Worm (Caenorhabditis elegans) whole organism, L4 larva: ENCODE data around the gene acdh-10.

Experiments used
- F10B5.3 ChIP-seq: sonication (generic microtip); optimal IDR thresholded peaks from 2 replicates; lab custom pipeline; 2016; ENCODE audit warnings: mild to moderate bottlenecking, missing genetic modification characterization, missing compliant biosample characterization
- F49E8.2 ChIP-seq: sonication (generic microtip); optimal IDR thresholded peaks from 2 replicates; lab custom pipeline; 2016; ENCODE audit warnings: missing compliant biosample characterization, mild to moderate bottlenecking, missing genetic modification characterization, borderline replicate concordance
- R02D3.7 ChIP-seq: fragments of 150-350 bp; sonication (generic microtip); optimal IDR thresholded peaks from 3 replicates; lab custom pipeline; 2014; ENCODE audit warnings: missing biosample characterization, missing genetic modification characterization
- Y48G9A.11 ChIP-seq: fragments of 200-800 bp; sonication (Bioruptor generic); IDR thresholded peaks from 2 replicates; pipeline ENCODE4 v1.3.6; 2022; ENCODE audit warnings: missing genetic modification reagents, missing genetic modification characterization, missing compliant biosample characterization
- Y5F2A.4 ChIP-seq: fragments of 200-800 bp; sonication (Bioruptor generic); optimal IDR thresholded peaks from 2 replicates; lab custom pipeline; 2018; ENCODE audit warnings: mild to moderate bottlenecking, missing genetic modification characterization, missing compliant biosample characterization
- Y75B8A.6 ChIP-seq: fragments of 200-800 bp; sonication (Bioruptor generic); IDR thresholded peaks from 2 replicates; pipeline ENCODE4 v1.3.6; 2022; ENCODE audit warnings: missing genetic modification reagents, missing genetic modification characterization, missing compliant biosample characterization
- ZK546.5 ChIP-seq, 2 experiments: sonication (generic microtip); optimal IDR thresholded peaks; 2 replicates each; lab custom pipeline; 2017; ENCODE audit warnings: missing biosample characterization in 2 of 2, missing genetic modification characterization in 2 of 2
- aha-1 ChIP-seq: fragments of 150-350 bp; peaks from one replicate; lab custom pipeline; 2014; ENCODE audit warnings: missing biosample characterization, missing genetic modification characterization
- aly-2 ChIP-seq: sonication (generic microtip); optimal IDR thresholded peaks from 2 replicates; lab custom pipeline; 2018; ENCODE audit warnings: missing biosample characterization, missing genetic modification characterization
- ama-1 ChIP-seq: fragments of 150-350 bp; optimal IDR thresholded peaks from 2 replicates; lab custom pipeline; 2014; ENCODE audit warnings: inconsistent platforms, mixed read lengths
- arid-1 ChIP-seq: fragments of 200-800 bp; sonication (Bioruptor generic); conservative IDR thresholded peaks from 2 replicates; pipeline ENCODE4 v1.3.6; 2022; ENCODE audit warnings: missing genetic modification reagents, missing genetic modification characterization, missing compliant biosample characterization
- ceh-32 ChIP-seq: sonication (generic microtip); optimal IDR thresholded peaks from 2 replicates; lab custom pipeline; 2016; ENCODE audit warnings: mild to moderate bottlenecking, missing genetic modification characterization, missing compliant biosample characterization; ENCODE audit not compliant: poor library complexity
- ceh-44 ChIP-seq: fragments of 200-800 bp; sonication (Bioruptor generic); IDR thresholded peaks from 2 replicates; pipeline ENCODE4 v1.3.6; 2022; ENCODE audit warnings: missing genetic modification reagents, missing genetic modification characterization, missing compliant biosample characterization
- ceh-62 ChIP-seq: sonication (generic microtip); optimal IDR thresholded peaks from 2 replicates; lab custom pipeline; 2017; ENCODE audit warnings: missing biosample characterization, missing genetic modification characterization
- ctbp-1 ChIP-seq: fragments of 200-800 bp; sonication (Bioruptor generic); IDR thresholded peaks from 2 replicates; pipeline ENCODE4 v1.3.6; 2022; ENCODE audit warnings: missing genetic modification reagents, missing genetic modification characterization, missing compliant biosample characterization
- daf-19 ChIP-seq: fragments of 200-800 bp; sonication (Bioruptor generic); conservative IDR thresholded peaks from 2 replicates; pipeline ENCODE4 v1.3.6; 2022; ENCODE audit warnings: missing genetic modification characterization, missing compliant biosample characterization
- dmd-9 ChIP-seq: fragments of 200-800 bp; sonication (Bioruptor generic); IDR thresholded peaks from 2 replicates; pipeline ENCODE4 v1.3.6; 2022; ENCODE audit warnings: missing genetic modification reagents, missing genetic modification characterization, missing compliant biosample characterization
- egl-27 ChIP-seq: sonication (generic microtip); optimal IDR thresholded peaks from 3 replicates; lab custom pipeline; 2017; ENCODE audit warnings: missing biosample characterization, missing genetic modification reagents, missing genetic modification characterization
- fos-1 ChIP-seq: fragments of 150-350 bp; optimal IDR thresholded peaks from 2 replicates; lab custom pipeline; 2014; ENCODE audit warnings: missing biosample characterization, missing genetic modification characterization
- gei-8 ChIP-seq: fragments of 200-800 bp; sonication (Bioruptor generic); optimal IDR thresholded peaks from 2 replicates; lab custom pipeline; 2018; ENCODE audit warnings: mild to moderate bottlenecking, missing genetic modification characterization, missing compliant biosample characterization
- hlh-11 ChIP-seq: fragments of 200-800 bp; sonication (Bioruptor generic); optimal IDR thresholded peaks from 2 replicates; lab custom pipeline; 2018; ENCODE audit warnings: mild to moderate bottlenecking, missing genetic modification characterization, missing compliant biosample characterization
- hlh-30 ChIP-seq: sonication (generic microtip); optimal IDR thresholded peaks from 2 replicates; lab custom pipeline; 2017; ENCODE audit warnings: antibody characterized with exemption, mild to moderate bottlenecking, missing genetic modification characterization, missing compliant biosample characterization; ENCODE audit not compliant: insufficient read depth
- hmg-1.1 ChIP-seq: fragments of 200-800 bp; sonication (Bioruptor generic); IDR thresholded peaks from 2 replicates; pipeline ENCODE4 v1.3.6; 2022; ENCODE audit warnings: missing genetic modification reagents, missing genetic modification characterization, missing compliant biosample characterization
- lin-1 ChIP-seq: fragments of 200-800 bp; sonication (Bioruptor generic); IDR thresholded peaks from 2 replicates; pipeline ENCODE4 v1.3.6; 2022; ENCODE audit warnings: missing genetic modification reagents, missing genetic modification characterization, missing compliant biosample characterization
- lin-13 ChIP-seq: fragments of 150-350 bp; optimal IDR thresholded peaks from 2 replicates; lab custom pipeline; 2014; ENCODE audit warnings: missing biosample characterization, missing genetic modification reagents, missing genetic modification characterization
- lin-15B ChIP-seq: fragments of 150-350 bp; sonication (generic microtip); optimal IDR thresholded peaks from 3 replicates; lab custom pipeline; 2014; ENCODE audit warnings: missing biosample characterization, missing genetic modification characterization
- lin-38 ChIP-seq: fragments of 200-800 bp; sonication (Bioruptor generic); IDR thresholded peaks from 2 replicates; pipeline ENCODE4 v1.3.6; 2022; ENCODE audit warnings: missing genetic modification reagents, missing genetic modification characterization, missing compliant biosample characterization
- lir-3 ChIP-seq: sonication (generic microtip); optimal IDR thresholded peaks from 2 replicates; lab custom pipeline; 2016; ENCODE audit warnings: mild to moderate bottlenecking, missing genetic modification characterization, missing compliant biosample characterization
- lsy-2 ChIP-seq, 2 experiments: fragments of 150-350 bp in 1 of 2; sonication (generic microtip) in 1 of 2; optimal IDR thresholded peaks; 2 replicates each; lab custom pipeline; 2014 to 2017; ENCODE audit warnings: missing biosample characterization in 2 of 2, missing genetic modification characterization in 2 of 2
- madf-5 ChIP-seq, 2 experiments: fragments of 200-800 bp; sonication (Bioruptor generic); IDR thresholded peaks; 2 replicates each; pipeline ENCODE4 v1.3.6; 2022; ENCODE audit warnings: missing compliant biosample characterization in 2 of 2, missing genetic modification characterization in 2 of 2
- madf-9 ChIP-seq: fragments of 200-800 bp; sonication (Bioruptor generic); conservative IDR thresholded peaks from 2 replicates; pipeline ENCODE4 v1.3.6; 2022; ENCODE audit warnings: missing genetic modification reagents, missing genetic modification characterization, missing compliant biosample characterization
- mdt-29 ChIP-seq: fragments of 200-800 bp; sonication (Bioruptor generic); IDR thresholded peaks from 2 replicates; pipeline ENCODE4 v1.3.6; 2022; ENCODE audit warnings: missing genetic modification reagents, missing genetic modification characterization, missing compliant biosample characterization
- mes-2 ChIP-seq: sonication (generic microtip); optimal IDR thresholded peaks from 2 replicates; lab custom pipeline; 2016; ENCODE audit warnings: missing genotype, mild to moderate bottlenecking, missing genetic modification characterization, missing compliant biosample characterization; ENCODE audit not compliant: poor library complexity, severe bottlenecking
- nhr-102 ChIP-seq: sonication (generic microtip); optimal IDR thresholded peaks from 2 replicates; lab custom pipeline; 2016; ENCODE audit warnings: mild to moderate bottlenecking, missing genetic modification characterization, moderate library complexity, missing compliant biosample characterization
- nhr-25 ChIP-seq: sonication (generic microtip); optimal IDR thresholded peaks from 2 replicates; lab custom pipeline; 2017; ENCODE audit warnings: missing genetic modification characterization, mild to moderate bottlenecking, missing compliant biosample characterization, antibody characterized with exemption, moderate library complexity, borderline replicate concordance; ENCODE audit not compliant: insufficient read depth
- nhr-28 ChIP-seq: fragments of 150-350 bp; optimal IDR thresholded peaks from 2 replicates; lab custom pipeline; 2014; ENCODE audit warnings: missing biosample characterization, missing genetic modification characterization
- nhr-41 ChIP-seq: fragments of 200-800 bp; sonication (Bioruptor generic); IDR thresholded peaks from 2 replicates; pipeline ENCODE4 v1.3.6; 2022; ENCODE audit warnings: missing genetic modification reagents, missing genetic modification characterization, missing compliant biosample characterization
- nhr-42 ChIP-seq: fragments of 200-800 bp; sonication (Bioruptor generic); IDR thresholded peaks from 2 replicates; pipeline ENCODE4 v1.3.6; 2022; ENCODE audit warnings: missing genetic modification characterization, missing compliant biosample characterization
- nhr-48 ChIP-seq: sonication (generic microtip); optimal IDR thresholded peaks from 2 replicates; lab custom pipeline; 2016; ENCODE audit warnings: mild to moderate bottlenecking, missing genetic modification characterization, missing compliant biosample characterization
- nhr-6 ChIP-seq: fragments of 150-350 bp; optimal IDR thresholded peaks from 2 replicates; lab custom pipeline; 2014; ENCODE audit warnings: missing biosample characterization, missing genetic modification characterization
- rbr-2 ChIP-seq: sonication (generic microtip); optimal IDR thresholded peaks from 2 replicates; lab custom pipeline; 2016; ENCODE audit warnings: missing genotype, missing genetic modification characterization, missing compliant biosample characterization
- saeg-2 ChIP-seq: fragments of 200-800 bp; sonication (Bioruptor generic); IDR thresholded peaks from 2 replicates; pipeline ENCODE4 v1.3.6; 2022; ENCODE audit warnings: missing genetic modification reagents, missing genetic modification characterization, missing compliant biosample characterization
- sdz-12 ChIP-seq: fragments of 200-800 bp; sonication (Bioruptor generic); optimal IDR thresholded peaks from 2 replicates; lab custom pipeline; 2018; ENCODE audit warnings: mild to moderate bottlenecking, missing genetic modification characterization, missing compliant biosample characterization
- set-16 ChIP-seq: fragments of 200-800 bp; sonication (Bioruptor generic); IDR thresholded peaks from 2 replicates; pipeline ENCODE4 v1.3.6; 2022; ENCODE audit warnings: missing genetic modification reagents, missing genetic modification characterization, missing compliant biosample characterization
- snpc-4 ChIP-seq: fragments of 150-350 bp; optimal IDR thresholded peaks from 2 replicates; lab custom pipeline; 2014; ENCODE audit warnings: missing biosample characterization, missing genetic modification characterization
- spr-1 ChIP-seq: sonication (generic microtip); optimal IDR thresholded peaks from 2 replicates; lab custom pipeline; 2016; ENCODE audit warnings: mild to moderate bottlenecking, missing genetic modification characterization, missing compliant biosample characterization
- unc-130 ChIP-seq: sonication (generic microtip); optimal IDR thresholded peaks from 2 replicates; lab custom pipeline; 2016; ENCODE audit warnings: missing genetic modification reagents, missing genetic modification characterization, missing compliant biosample characterization
- zag-1 ChIP-seq: fragments of 150-350 bp; optimal IDR thresholded peaks from 2 replicates; lab custom pipeline; 2014; ENCODE audit warnings: missing biosample characterization, missing genetic modification characterization
- zfp-2 ChIP-seq: sonication (generic microtip); optimal IDR thresholded peaks from 2 replicates; lab custom pipeline; 2016; ENCODE audit warnings: mild to moderate bottlenecking, missing genetic modification characterization, missing compliant biosample characterization
- zfp-3 ChIP-seq: fragments of 200-800 bp; sonication (Bioruptor generic); conservative IDR thresholded peaks from 2 replicates; pipeline ENCODE4 v1.3.6; 2022; ENCODE audit warnings: missing genetic modification reagents, missing genetic modification characterization, missing compliant biosample characterization
- zip-11 ChIP-seq: fragments of 200-800 bp; sonication (Bioruptor generic); IDR thresholded peaks from 2 replicates; pipeline ENCODE4 v1.3.6; 2022; ENCODE audit warnings: missing genetic modification characterization, missing compliant biosample characterization
- zip-2 ChIP-seq: fragments of 150-350 bp; optimal IDR thresholded peaks from 2 replicates; lab custom pipeline; 2014; ENCODE audit warnings: missing biosample characterization, missing genetic modification characterization

acdh-10 gene

DNA sequence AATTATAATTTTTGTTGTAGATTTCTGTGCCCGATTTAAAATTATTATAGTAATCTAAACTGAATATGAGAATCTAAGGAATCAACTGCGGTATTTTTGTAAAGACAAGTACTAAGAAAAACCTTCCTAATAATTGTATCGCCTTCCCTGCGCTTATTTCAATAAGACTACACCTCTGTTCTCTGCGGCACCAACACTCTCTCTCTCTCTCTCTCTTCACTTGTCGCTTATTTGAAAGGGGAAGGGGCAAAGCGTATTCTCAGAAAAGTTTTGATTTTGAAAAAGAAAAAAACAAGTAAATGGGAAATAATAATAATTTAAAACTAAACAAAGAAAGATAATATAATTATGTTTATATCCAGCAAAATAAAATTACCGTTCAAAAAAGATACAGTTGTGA is 33.5 kb downstream of the acdh-10 start:
- TF ChIP-seq ZK546.5 (tag; optimal IDR thresholded peaks at IDR 0.05; lab: Kevin White, UChicago), result no peak
- no peak for TF ChIP-seq ctbp-1 (GFP tag; lab: Robert Waterston, UW)
- no peak for TF ChIP-seq spr-1 (tag; lab: Kevin White, UChicago)
- TF ChIP-seq zag-1 (tag; lab: Kevin White, UChicago), result no peak
- TF ChIP-seq daf-19, result no peak
- no peak for TF ChIP-seq lin-38
- peak; percentile 25 for TF ChIP-seq lin-13 (GFP tag; lab: Kevin White, UChicago)
- no peak for TF ChIP-seq fos-1 (tag; lab: Kevin White, UChicago)
- no peak for TF ChIP-seq zip-2
- TF ChIP-seq mdt-29, result no peak
- peak; percentile 87 for TF ChIP-seq hmg-1.1 (GFP tag; lab: Robert Waterston, UW)
- TF ChIP-seq zfp-2 (tag; lab: Kevin White, UChicago), result no peak
- no peak for TF ChIP-seq egl-27 (tag; lab: Kevin White, UChicago)
- TF ChIP-seq lir-3 (tag; lab: Kevin White, UChicago), result no peak
- 0 out of 2 replicates have a peak, but pooled peaks have one; percentile 11 for TF ChIP-seq madf-9 (GFP tag; lab: Robert Waterston, UW)
- no peak for TF ChIP-seq nhr-25
- TF ChIP-seq gei-8 (GFP tag; lab: Kevin White, UChicago), result no peak
- no peak for TF ChIP-seq ama-1 (lab: Kevin White, UChicago)
- peak; percentile 55 for TF ChIP-seq aha-1
- no peak for TF ChIP-seq saeg-2 (GFP tag; lab: Robert Waterston, UW)
- peak; percentile 57 for TF ChIP-seq hlh-11 (tag; lab: Kevin White, UChicago)
- TF ChIP-seq arid-1 (GFP tag; lab: Robert Waterston, UW), result no peak
- peak; percentile 17 for TF ChIP-seq nhr-6
- TF ChIP-seq hlh-30 (tag; lab: Kevin White, UChicago), result peak; percentile 31
- no peak for TF ChIP-seq nhr-48 (tag; lab: Kevin White, UChicago)
- no peak for TF ChIP-seq ceh-44
- peak; percentile 69 for TF ChIP-seq rbr-2
- TF ChIP-seq ceh-32, result no peak
- no peak for TF ChIP-seq zfp-3 (GFP tag; lab: Robert Waterston, UW)
- no peak for TF ChIP-seq sdz-12 (GFP tag; lab: Kevin White, UChicago)
- TF ChIP-seq Y75B8A.6 (GFP tag; lab: Robert Waterston, UW), result no peak
- TF ChIP-seq zip-11 (GFP tag; lab: Robert Waterston, UW), result no peak
- TF ChIP-seq nhr-42 (GFP tag; lab: Robert Waterston, UW), result no peak
- no peak for TF ChIP-seq lin-15B (tag; lab: Kevin White, UChicago)
- TF ChIP-seq nhr-102, result no peak
- no peak for TF ChIP-seq lin-1
- TF ChIP-seq dmd-9 (GFP tag; lab: Robert Waterston, UW), result no peak
- no peak for TF ChIP-seq F49E8.2 (tag; lab: Kevin White, UChicago)
- no peak for TF ChIP-seq snpc-4
- TF ChIP-seq F10B5.3 (tag; lab: Kevin White, UChicago), result peak; percentile 82
- no peak for TF ChIP-seq set-16 (GFP tag; lab: Robert Waterston, UW)
- peak in 1 of 2 experiments; percentile 24 for TF ChIP-seq lsy-2 (tag; optimal IDR thresholded peaks at IDR 0.05; lab: Kevin White, UChicago)
- no peak for TF ChIP-seq Y5F2A.4
- no peak for TF ChIP-seq nhr-41 (GFP tag; lab: Robert Waterston, UW)
- TF ChIP-seq Y48G9A.11 (GFP tag; lab: Robert Waterston, UW), result no peak
- TF ChIP-seq aly-2 (tag; lab: Kevin White, UChicago), result no peak
- TF ChIP-seq ceh-62 (tag; lab: Kevin White, UChicago), result no peak
- TF ChIP-seq nhr-28 (tag; lab: Kevin White, UChicago), result peak; percentile 61
- no peak for TF ChIP-seq madf-5 (GFP tag; IDR thresholded peaks at IDR 0.05; lab: Robert Waterston, UW)
- TF ChIP-seq unc-130 (GFP tag; lab: Kevin White, UChicago), result no peak
- no peak for TF ChIP-seq R02D3.7 (tag; lab: Kevin White, UChicago)
- TF ChIP-seq mes-2 (tag; lab: Kevin White, UChicago), result peak; percentile 89
